ENCODE assay signal across 4 worm cellular contexts in genomic region chrX:10768289-10769153, ce11.
TF ChIP-seq lines count a peak whose summit lies in the region.

No protein-coding gene starts in this region.

TF ChIP-seq in whole organism, L1 larva, 84 proteins besides CTCF, POLR2A, EP300 and RAD21 (continued from another document):
- TF ChIP-seq alr-1 (tag; optimal IDR thresholded peaks at IDR 0.05; lab: Kevin White, UChicago; ENCODE audit: borderline replicate concordance) (no peak), dpl-1 (GFP tag; optimal IDR thresholded peaks at IDR 0.05; lab: Kevin White, UChicago) (no peak), dsc-1 (tag; optimal IDR thresholded peaks at IDR 0.05; lab: Kevin White, UChicago) (peak; percentile 44), lin-15B (tag; optimal IDR thresholded peaks at IDR 0.05; lab: Kevin White, UChicago) (no peak), pag-3 (tag; optimal IDR thresholded peaks at IDR 0.05; lab: Kevin White, UChicago; ENCODE audit: borderline replicate concordance, insufficient read depth) (no peak), ceh-82 (tag; optimal IDR thresholded peaks at IDR 0.05; lab: Kevin White, UChicago) (peak in 2 of 3 experiments; percentile 25 to 42), rnt-1 (tag; optimal IDR thresholded peaks at IDR 0.05; lab: Kevin White, UChicago) (peak; percentile 8), tbx-2 (tag; optimal IDR thresholded peaks at IDR 0.05; lab: Kevin White, UChicago) (no peak), lin-14 (GFP tag; optimal IDR thresholded peaks at IDR 0.05; lab: Kevin White, UChicago) (peak; percentile 71), nhr-47 (tag; optimal IDR thresholded peaks at IDR 0.05; lab: Kevin White, UChicago) (peak; percentile 27), nhr-12 (tag; optimal IDR thresholded peaks at IDR 0.05; lab: Kevin White, UChicago) (no peak), mab-9 (GFP tag; IDR thresholded peaks at IDR 0.05; lab: Robert Waterston, UW) (no peak), nhr-71 (tag; optimal IDR thresholded peaks at IDR 0.05; lab: Kevin White, UChicago) (peak; percentile 33), lir-3 (tag; optimal IDR thresholded peaks at IDR 0.05; lab: Kevin White, UChicago; ENCODE audit: poor library complexity) (no peak), fkh-8 (tag; optimal IDR thresholded peaks at IDR 0.05; lab: Kevin White, UChicago) (peak; percentile 61), skn-1 (tag; optimal IDR thresholded peaks at IDR 0.05; lab: Kevin White, UChicago) (no peak), blmp-1 (tag; optimal IDR thresholded peaks at IDR 0.05; lab: Kevin White, UChicago) (peak; percentile 55), unc-130 (tag; optimal IDR thresholded peaks at IDR 0.05; lab: Kevin White, UChicago) (peak; percentile 31), lin-39 (tag; optimal IDR thresholded peaks at IDR 0.05; lab: Kevin White, UChicago) (no peak), ztf-4 (tag; optimal IDR thresholded peaks at IDR 0.05; lab: Kevin White, UChicago) (no peak), nhr-237 (tag; optimal IDR thresholded peaks at IDR 0.05; lab: Kevin White, UChicago) (no peak), F16B12.6 (tag; optimal IDR thresholded peaks at IDR 0.05; lab: Kevin White, UChicago) (no peak), nhr-28 (tag; optimal IDR thresholded peaks at IDR 0.05; lab: Kevin White, UChicago) (no peak), pax-3 (tag; optimal IDR thresholded peaks at IDR 0.05; lab: Kevin White, UChicago) (no peak), ama-1 (optimal IDR thresholded peaks at IDR 0.05; lab: Kevin White, UChicago) (no peak), fkh-4 (tag; optimal IDR thresholded peaks at IDR 0.05; lab: Kevin White, UChicago; ENCODE audit: borderline replicate concordance) (no peak), fkh-10 (GFP tag; optimal IDR thresholded peaks at IDR 0.05; lab: Kevin White, UChicago) (peak; percentile 43), egl-13 (tag; optimal IDR thresholded peaks at IDR 0.05; lab: Kevin White, UChicago) (peak; percentile 40), C16A3.4 (tag; optimal IDR thresholded peaks at IDR 0.05; lab: Kevin White, UChicago) (no peak), zip-4 (GFP tag; optimal IDR thresholded peaks at IDR 0.05; lab: Kevin White, UChicago) (no peak), nhr-85 (tag; lab: Kevin White, UChicago) (peak; percentile 89), snu-23 (GFP tag; optimal IDR thresholded peaks at IDR 0.05; lab: Kevin White, UChicago) (peak; percentile 22)

TF ChIP-seq in whole organism, L2 larva, 48 proteins besides CTCF, POLR2A, EP300 and RAD21 (continued from another document):
- TF ChIP-seq lin-11 (tag; optimal IDR thresholded peaks at IDR 0.05; lab: Kevin White, UChicago) (no peak), lsy-2 (tag; optimal IDR thresholded peaks at IDR 0.05; lab: Kevin White, UChicago) (no peak), unc-55 (GFP tag; optimal IDR thresholded peaks at IDR 0.05; lab: Kevin White, UChicago) (no peak), sem-4 (tag; optimal IDR thresholded peaks at IDR 0.05; lab: Kevin White, UChicago) (peak; percentile 0), sma-3 (GFP tag; optimal IDR thresholded peaks at IDR 0.05; lab: Kevin White, UChicago) (no peak), lin-39 (tag; optimal IDR thresholded peaks at IDR 0.05; lab: Kevin White, UChicago) (no peak), mab-5 (tag; optimal IDR thresholded peaks at IDR 0.05; lab: Kevin White, UChicago) (no peak), nhr-10 (tag; optimal IDR thresholded peaks at IDR 0.05; lab: Kevin White, UChicago) (no peak), ceh-82 (tag; optimal IDR thresholded peaks at IDR 0.05; lab: Kevin White, UChicago) (no peak), dmd-4 (tag; optimal IDR thresholded peaks at IDR 0.05; lab: Kevin White, UChicago) (no peak), ama-1 (optimal IDR thresholded peaks at IDR 0.05; lab: Kevin White, UChicago) (no peak), zag-1 (tag; optimal IDR thresholded peaks at IDR 0.05; lab: Kevin White, UChicago) (peak; percentile 14), gmeb-1 (tag; optimal IDR thresholded peaks at IDR 0.05; lab: Kevin White, UChicago) (no peak), elt-1 (tag; optimal IDR thresholded peaks at IDR 0.05; lab: Kevin White, UChicago) (peak; percentile 28), egl-27 (tag; optimal IDR thresholded peaks at IDR 0.05; lab: Kevin White, UChicago) (peak; percentile 10), Y55F3AM.14 (GFP tag; optimal IDR thresholded peaks at IDR 0.05; lab: Kevin White, UChicago) (no peak), nhr-129 (tag; optimal IDR thresholded peaks at IDR 0.05; lab: Kevin White, UChicago) (peak; percentile 9), nhr-11 (tag; optimal IDR thresholded peaks at IDR 0.05; lab: Kevin White, UChicago) (no peak), ztf-11 (tag; optimal IDR thresholded peaks at IDR 0.05; lab: Kevin White, UChicago) (no peak)

TF ChIP-seq in whole organism, L4 larva, 104 proteins besides CTCF, POLR2A, EP300 and RAD21 (continued from another document):
- TF ChIP-seq hlh-30 (tag; optimal IDR thresholded peaks at IDR 0.05; lab: Kevin White, UChicago; ENCODE audit: insufficient read depth) (peak; percentile 62), mdt-29 (GFP tag; IDR thresholded peaks at IDR 0.05; lab: Robert Waterston, UW) (no peak), cey-2 (tag; optimal IDR thresholded peaks at IDR 0.05; lab: Kevin White, UChicago; ENCODE audit: borderline replicate concordance, insufficient read depth) (no peak), pha-4 (GFP tag; IDR thresholded peaks at IDR 0.05; lab: Robert Waterston, UW) (peak; percentile 62; the same call in 1 of the 2 replicates), pha-4 (tag; optimal IDR thresholded peaks at IDR 0.05; lab: Kevin White, UChicago) (no peak), php-3 (GFP tag; IDR thresholded peaks at IDR 0.05; lab: Robert Waterston, UW) (no peak), ZK337.2 (GFP tag; IDR thresholded peaks at IDR 0.05; lab: Robert Waterston, UW) (peak; percentile 64; the same call in 1 of the 2 replicates), lin-29 (GFP tag; IDR thresholded peaks at IDR 0.05; lab: Robert Waterston, UW) (no peak), hmg-1.1 (GFP tag; IDR thresholded peaks at IDR 0.05; lab: Robert Waterston, UW) (0 out of 2 replicates have a peak, but pooled peaks have one; percentile 11), zfp-2 (tag; optimal IDR thresholded peaks at IDR 0.05; lab: Kevin White, UChicago) (no peak), dmd-6 (GFP tag; IDR thresholded peaks at IDR 0.05; lab: Robert Waterston, UW) (0 out of 2 replicates have a peak, but pooled peaks have one; percentile 16), unc-62 (GFP tag; optimal IDR thresholded peaks at IDR 0.05 in 1 of 2; lab: Kevin White, UChicago) (peak in 1 of 2 experiments; percentile 13), unc-62 (tag; optimal IDR thresholded peaks at IDR 0.05; lab: Kevin White, UChicago) (no peak), mdl-1 (tag; optimal IDR thresholded peaks at IDR 0.05; lab: Kevin White, UChicago) (peak in 1 of 2 experiments; percentile 30), snpc-4 (tag; optimal IDR thresholded peaks at IDR 0.05; lab: Kevin White, UChicago) (no peak), spr-1 (tag; optimal IDR thresholded peaks at IDR 0.05; lab: Kevin White, UChicago) (no peak), ceh-82 (tag; optimal IDR thresholded peaks at IDR 0.05; lab: Kevin White, UChicago) (no peak), aha-1 (tag; lab: Kevin White, UChicago) (peak; percentile 95), gei-8 (GFP tag; optimal IDR thresholded peaks at IDR 0.05; lab: Kevin White, UChicago) (no peak), hlh-11 (tag; optimal IDR thresholded peaks at IDR 0.05; lab: Kevin White, UChicago) (peak; percentile 13)

TF ChIP-seq in whole organism, young adult, 124 proteins besides CTCF, POLR2A, EP300 and RAD21 (continued from another document):
- no peak for TF ChIP-seq nhr-90 (tag; optimal IDR thresholded peaks at IDR 0.05; lab: Kevin White, UChicago)
- no peak for TF ChIP-seq C17E4.6 (GFP tag; IDR thresholded peaks at IDR 0.05; lab: Robert Waterston, UW)
- TF ChIP-seq egrh-3 (GFP tag; IDR thresholded peaks at IDR 0.05; lab: Robert Waterston, UW), result peak; percentile 28; the same call in 1 of the 2 replicates
- TF ChIP-seq ZK185.1 (tag; optimal IDR thresholded peaks at IDR 0.05; lab: Kevin White, UChicago; ENCODE audit: poor library complexity, severe bottlenecking), result peak; percentile 48
- no peak for TF ChIP-seq lsl-1 (GFP tag; optimal IDR thresholded peaks at IDR 0.05; lab: Kevin White, UChicago)
- TF ChIP-seq hlh-26 (GFP tag; conservative IDR thresholded peaks at IDR 0.05; lab: Robert Waterston, UW), result no peak
- TF ChIP-seq ztf-22 (GFP tag; optimal IDR thresholded peaks at IDR 0.05; lab: Kevin White, UChicago), result no peak
- no peak for TF ChIP-seq egl-18 (GFP tag; IDR thresholded peaks at IDR 0.05; lab: Robert Waterston, UW)
- TF ChIP-seq ekl-4 (GFP tag; IDR thresholded peaks at IDR 0.05; lab: Robert Waterston, UW), result no peak
